Worm (Caenorhabditis elegans) whole organism, late embryonic: Measurements from ENCODE around the gene srh-181.

Experiments used
- F13H6.1 ChIP-seq: sonication (generic microtip); optimal IDR thresholded peaks from 2 replicates; lab custom pipeline; 2016; ENCODE audit warnings: missing genetic modification characterization, missing compliant biosample characterization
- T23F11.4 ChIP-seq: fragments of 200-800 bp; sonication (Bioruptor generic); optimal IDR thresholded peaks from 2 replicates; lab custom pipeline; 2018; ENCODE audit warnings: mild to moderate bottlenecking, missing genetic modification characterization, missing compliant biosample characterization
- ceh-2 ChIP-seq: sonication (generic microtip); optimal IDR thresholded peaks from 2 replicates; lab custom pipeline; 2016; ENCODE audit warnings: missing genotype, missing genetic modification characterization, missing compliant biosample characterization
- fkh-10 ChIP-seq: fragments of 150-350 bp; optimal IDR thresholded peaks from 2 replicates; lab custom pipeline; 2014; ENCODE audit warnings: missing biosample characterization, missing genetic modification reagents, missing genetic modification characterization
- hlh-8 ChIP-seq: sonication (generic microtip); optimal IDR thresholded peaks from 2 replicates; lab custom pipeline; 2016; ENCODE audit warnings: missing genotype, missing genetic modification characterization, missing compliant biosample characterization
- lin-11 ChIP-seq: fragments of 200-800 bp; sonication (Bioruptor generic); optimal IDR thresholded peaks from 2 replicates; lab custom pipeline; 2018; ENCODE audit warnings: mild to moderate bottlenecking, missing genetic modification characterization, missing compliant biosample characterization
- madf-2 ChIP-seq: sonication (generic microtip); optimal IDR thresholded peaks from 2 replicates; lab custom pipeline; 2017; ENCODE audit warnings: missing genetic modification characterization, missing compliant biosample characterization
- pag-3 ChIP-seq: sonication (generic microtip); optimal IDR thresholded peaks from 2 replicates; lab custom pipeline; 2016; ENCODE audit warnings: missing compliant biosample characterization, missing genetic modification characterization, borderline replicate concordance
- ref-2 ChIP-seq: sonication (generic microtip); optimal IDR thresholded peaks from 2 replicates; lab custom pipeline; 2016; ENCODE audit warnings: missing genetic modification characterization, missing compliant biosample characterization
- sox-4 ChIP-seq: sonication (generic microtip); optimal IDR thresholded peaks from 2 replicates; lab custom pipeline; 2017; ENCODE audit warnings: mild to moderate bottlenecking, missing genetic modification characterization, inconsistent platforms, missing compliant biosample characterization
- ttx-3 ChIP-seq: sonication (generic microtip); optimal IDR thresholded peaks from 2 replicates; lab custom pipeline; 2016; ENCODE audit warnings: missing genetic modification reagents, missing genetic modification characterization, missing compliant biosample characterization

DNA sequence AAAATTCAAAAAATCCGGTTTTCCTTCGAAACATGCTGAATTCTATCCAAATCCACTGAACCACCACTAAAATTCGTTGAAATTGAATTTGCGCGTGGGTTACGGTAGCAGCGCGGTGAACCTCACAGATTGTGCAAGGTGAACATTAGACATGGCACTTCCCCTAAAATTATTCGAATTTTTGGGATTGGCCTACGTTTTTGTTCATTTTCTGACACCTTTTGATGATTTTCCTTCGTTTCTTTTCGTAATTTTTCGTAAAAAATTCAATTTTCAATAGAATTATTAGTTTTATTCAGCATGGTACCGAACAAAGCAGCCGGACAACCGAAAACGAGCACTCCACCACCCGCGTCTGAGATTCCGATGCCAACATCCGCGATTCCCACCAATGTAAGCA lies 36.2 kb upstream of the srh-181 start, which contains the start of gene ZK262.8:
- no peak for TF ChIP-seq F13H6.1 (tag; lab: Kevin White, UChicago)
- no peak for TF ChIP-seq T23F11.4 (GFP tag; lab: Kevin White, UChicago)
- no peak for TF ChIP-seq fkh-10 (GFP tag; lab: Kevin White, UChicago)
- TF ChIP-seq lin-11 = no peak
- TF ChIP-seq ceh-2 (tag; lab: Kevin White, UChicago) = no peak
- TF ChIP-seq ref-2 (tag; lab: Kevin White, UChicago) = no peak
- TF ChIP-seq madf-2 (tag; lab: Kevin White, UChicago) = no peak
- TF ChIP-seq sox-4 (tag; lab: Kevin White, UChicago) = no peak
- no peak for TF ChIP-seq hlh-8
- TF ChIP-seq pag-3 (tag; lab: Kevin White, UChicago) = no peak
- TF ChIP-seq ttx-3 (tag; lab: Kevin White, UChicago) = no peak
